In genomic region chrV:7434805-7435363, ce11 we compare ENCODE assay signal across 5 worm cellular contexts.
A peak's percentile ranks its signal among the peaks of the same experiment; 100 is the strongest.
TF ChIP-seq lines count a peak whose summit lies in the region.

No protein-coding gene starts in this region.

TF ChIP-seq in whole organism, L1 larva, 84 proteins besides CTCF, POLR2A, EP300 and RAD21 (continued from another document and continues in another):
- no peak for TF ChIP-seq isw-1 (GFP tag; IDR thresholded peaks at IDR 0.05; lab: Robert Waterston, UW)
- no peak for TF ChIP-seq ztf-11 (tag; optimal IDR thresholded peaks at IDR 0.05; lab: Kevin White, UChicago)
- TF ChIP-seq C34B4.2 (tag; optimal IDR thresholded peaks at IDR 0.05; lab: Kevin White, UChicago): no peak
- TF ChIP-seq ceh-82 (tag; optimal IDR thresholded peaks at IDR 0.05; lab: Kevin White, UChicago): peak; percentile 25 to 32 (median 28)
- TF ChIP-seq dsc-1 (tag; optimal IDR thresholded peaks at IDR 0.05; lab: Kevin White, UChicago): peak; percentile 47
- no peak for TF ChIP-seq sptf-1 (tag; optimal IDR thresholded peaks at IDR 0.05; lab: Kevin White, UChicago)
- TF ChIP-seq aly-2 (tag; optimal IDR thresholded peaks at IDR 0.05; lab: Kevin White, UChicago): no peak
- TF ChIP-seq skn-1 (tag; optimal IDR thresholded peaks at IDR 0.05; lab: Kevin White, UChicago): peak; percentile 39
- TF ChIP-seq unc-98 (GFP tag; IDR thresholded peaks at IDR 0.05; lab: Robert Waterston, UW): no peak
- TF ChIP-seq nhr-20 (tag; optimal IDR thresholded peaks at IDR 0.05; lab: Kevin White, UChicago): peak; percentile 78
- TF ChIP-seq lin-35 (GFP tag; optimal IDR thresholded peaks at IDR 0.05; lab: Kevin White, UChicago): peak; percentile 49 to 72
- TF ChIP-seq xbp-1 (tag; optimal IDR thresholded peaks at IDR 0.05; lab: Kevin White, UChicago): peak; percentile 32
- no peak for TF ChIP-seq nhr-76 (tag; optimal IDR thresholded peaks at IDR 0.05; lab: Kevin White, UChicago)
- no peak for TF ChIP-seq sox-4 (tag; optimal IDR thresholded peaks at IDR 0.05; lab: Kevin White, UChicago)
- TF ChIP-seq mep-1 (tag; optimal IDR thresholded peaks at IDR 0.05; lab: Kevin White, UChicago): peak; percentile 60
- no peak for TF ChIP-seq irx-1 (tag; optimal IDR thresholded peaks at IDR 0.05; lab: Kevin White, UChicago)
- TF ChIP-seq zip-4 (GFP tag; optimal IDR thresholded peaks at IDR 0.05; lab: Kevin White, UChicago): no peak
- peak; percentile 34 for TF ChIP-seq lir-3 (tag; optimal IDR thresholded peaks at IDR 0.05; lab: Kevin White, UChicago; ENCODE audit: poor library complexity)
- TF ChIP-seq elt-2 (tag; optimal IDR thresholded peaks at IDR 0.05; lab: Kevin White, UChicago): peak; percentile 58
- TF ChIP-seq unc-86 (tag; optimal IDR thresholded peaks at IDR 0.05; lab: Kevin White, UChicago): peak; percentile 25
- TF ChIP-seq nhr-71 (tag; optimal IDR thresholded peaks at IDR 0.05; lab: Kevin White, UChicago): peak; percentile 92
- no peak for TF ChIP-seq lin-15B (tag; optimal IDR thresholded peaks at IDR 0.05; lab: Kevin White, UChicago)
- peak; percentile 33 for TF ChIP-seq fkh-10 (GFP tag; optimal IDR thresholded peaks at IDR 0.05; lab: Kevin White, UChicago)
- no peak for TF ChIP-seq ceh-63 (GFP tag; optimal IDR thresholded peaks at IDR 0.05; lab: Kevin White, UChicago)
- TF ChIP-seq ets-5 (GFP tag; IDR thresholded peaks at IDR 0.05; lab: Robert Waterston, UW): no peak
- TF ChIP-seq pag-3 (tag; optimal IDR thresholded peaks at IDR 0.05; lab: Kevin White, UChicago; ENCODE audit: borderline replicate concordance, insufficient read depth): no peak
- TF ChIP-seq jun-1 (tag; optimal IDR thresholded peaks at IDR 0.05; lab: Kevin White, UChicago): no peak

TF ChIP-seq in whole organism, L2 larva, 48 proteins besides CTCF, POLR2A, EP300 and RAD21 (continued from another document):
- TF ChIP-seq gmeb-1 (tag; optimal IDR thresholded peaks at IDR 0.05; lab: Kevin White, UChicago): peak; percentile 16
- no peak for TF ChIP-seq blmp-1 (tag; optimal IDR thresholded peaks at IDR 0.05; lab: Kevin White, UChicago; ENCODE audit: insufficient read depth)
- no peak for TF ChIP-seq lin-39 (tag; optimal IDR thresholded peaks at IDR 0.05; lab: Kevin White, UChicago)
- peak; percentile 87 to 88 for TF ChIP-seq mdl-1 (tag; optimal IDR thresholded peaks at IDR 0.05; lab: Kevin White, UChicago)
- peak; percentile 49 for TF ChIP-seq fos-1 (tag; optimal IDR thresholded peaks at IDR 0.05; lab: Kevin White, UChicago)
- peak; percentile 34 for TF ChIP-seq skn-1 (tag; optimal IDR thresholded peaks at IDR 0.05; lab: Kevin White, UChicago)
- TF ChIP-seq crh-2 (tag; optimal IDR thresholded peaks at IDR 0.05; lab: Kevin White, UChicago): peak; percentile 78
- no peak for TF ChIP-seq snpc-4 (tag; optimal IDR thresholded peaks at IDR 0.05; lab: Kevin White, UChicago)
- TF ChIP-seq C34F6.9 (tag; optimal IDR thresholded peaks at IDR 0.05; lab: Kevin White, UChicago): peak; percentile 76
- no peak for TF ChIP-seq Y55F3AM.14 (GFP tag; optimal IDR thresholded peaks at IDR 0.05; lab: Kevin White, UChicago)
TF ChIP-seq in whole organism, L2 larva: peak in this region for 14.

TF ChIP-seq in whole organism, L3 larva, 47 proteins besides CTCF, POLR2A, EP300 and RAD21 (continued from another document):
- TF ChIP-seq ama-1 (optimal IDR thresholded peaks at IDR 0.05; lab: Kevin White, UChicago): peak; percentile 42
- TF ChIP-seq ceh-82 (tag; optimal IDR thresholded peaks at IDR 0.05; lab: Kevin White, UChicago): no peak
- no peak for TF ChIP-seq nhr-43 (tag; optimal IDR thresholded peaks at IDR 0.05; lab: Kevin White, UChicago; ENCODE audit: poor library complexity, severe bottlenecking)
- TF ChIP-seq fkh-10 (GFP tag; optimal IDR thresholded peaks at IDR 0.05; lab: Kevin White, UChicago): peak; percentile 40
- no peak for TF ChIP-seq R02D3.7 (tag; optimal IDR thresholded peaks at IDR 0.05; lab: Kevin White, UChicago)
- no peak for TF ChIP-seq eor-1 (tag; optimal IDR thresholded peaks at IDR 0.05; lab: Kevin White, UChicago)
- TF ChIP-seq lin-39 (tag; optimal IDR thresholded peaks at IDR 0.05; lab: Kevin White, UChicago): peak; percentile 51
- peak; percentile 60 for TF ChIP-seq pha-4 (tag; optimal IDR thresholded peaks at IDR 0.05; lab: Kevin White, UChicago)
- TF ChIP-seq fos-1 (tag; optimal IDR thresholded peaks at IDR 0.05; lab: Kevin White, UChicago): no peak
- TF ChIP-seq elt-1 (tag; optimal IDR thresholded peaks at IDR 0.05; lab: Kevin White, UChicago): peak; percentile 4
- no peak for TF ChIP-seq ceh-28 (tag; optimal IDR thresholded peaks at IDR 0.05; lab: Kevin White, UChicago)
- no peak for TF ChIP-seq sea-2 (GFP tag; optimal IDR thresholded peaks at IDR 0.05; lab: Kevin White, UChicago)
- no peak for TF ChIP-seq nhr-11 (tag; optimal IDR thresholded peaks at IDR 0.05; lab: Kevin White, UChicago)
- TF ChIP-seq aly-2 (tag; optimal IDR thresholded peaks at IDR 0.05; lab: Kevin White, UChicago): no peak
- no peak for TF ChIP-seq nhr-77 (tag; optimal IDR thresholded peaks at IDR 0.05; lab: Kevin White, UChicago)
- no peak for TF ChIP-seq jun-1 (tag; optimal IDR thresholded peaks at IDR 0.05; lab: Kevin White, UChicago)
- TF ChIP-seq nhr-237 (tag; optimal IDR thresholded peaks at IDR 0.05; lab: Kevin White, UChicago): no peak
- no peak for TF ChIP-seq nhr-76 (tag; optimal IDR thresholded peaks at IDR 0.05; lab: Kevin White, UChicago)
- TF ChIP-seq zag-1 (tag; optimal IDR thresholded peaks at IDR 0.05; lab: Kevin White, UChicago): no peak
- TF ChIP-seq tbx-2 (tag; optimal IDR thresholded peaks at IDR 0.05; lab: Kevin White, UChicago): no peak
- no peak for TF ChIP-seq nhr-28 (tag; optimal IDR thresholded peaks at IDR 0.05; lab: Kevin White, UChicago)
- TF ChIP-seq egl-27 (tag; optimal IDR thresholded peaks at IDR 0.05; lab: Kevin White, UChicago): no peak
- peak; percentile 74 for TF ChIP-seq elt-2 (tag; optimal IDR thresholded peaks at IDR 0.05; lab: Kevin White, UChicago)
- TF ChIP-seq ZK546.5 (tag; optimal IDR thresholded peaks at IDR 0.05; lab: Kevin White, UChicago): no peak
- no peak for TF ChIP-seq mml-1 (tag; optimal IDR thresholded peaks at IDR 0.05; lab: Kevin White, UChicago)
- TF ChIP-seq nhr-25 (tag; optimal IDR thresholded peaks at IDR 0.05; lab: Kevin White, UChicago): no peak
- peak; percentile 9 for TF ChIP-seq lin-15B (tag; optimal IDR thresholded peaks at IDR 0.05; lab: Kevin White, UChicago)
- peak; percentile 69 for TF ChIP-seq egl-5 (tag; optimal IDR thresholded peaks at IDR 0.05; lab: Kevin White, UChicago)
- no peak for TF ChIP-seq ceh-9 (tag; optimal IDR thresholded peaks at IDR 0.05; lab: Kevin White, UChicago)
- TF ChIP-seq daf-12 (tag; optimal IDR thresholded peaks at IDR 0.05; lab: Kevin White, UChicago): no peak

TF ChIP-seq in whole organism, L4 larva, 104 proteins besides CTCF, POLR2A, EP300 and RAD21 (continued from another document):
- TF ChIP-seq ama-1 (optimal IDR thresholded peaks at IDR 0.05; lab: Kevin White, UChicago) (peak; percentile 78), mxl-3 (GFP tag; optimal IDR thresholded peaks at IDR 0.05; lab: Kevin White, UChicago) (peak; percentile 63), dve-1 (tag; optimal IDR thresholded peaks at IDR 0.05; lab: Kevin White, UChicago; ENCODE audit: insufficient read depth) (peak; percentile 64), mxl-2 (GFP tag; conservative IDR thresholded peaks at IDR 0.05; lab: Robert Waterston, UW) (peak; percentile 39; the same call in 1 of the 2 replicates), nhr-11 (tag; optimal IDR thresholded peaks at IDR 0.05; lab: Kevin White, UChicago) (peak; percentile 32), nhr-41 (GFP tag; IDR thresholded peaks at IDR 0.05; lab: Robert Waterston, UW) (no peak), mes-2 (tag; optimal IDR thresholded peaks at IDR 0.05; lab: Kevin White, UChicago; ENCODE audit: poor library complexity, severe bottlenecking) (peak; percentile 38), dpl-1 (GFP tag; optimal IDR thresholded peaks at IDR 0.05; lab: Kevin White, UChicago) (peak; percentile 24), hlh-30 (tag; optimal IDR thresholded peaks at IDR 0.05; lab: Kevin White, UChicago; ENCODE audit: insufficient read depth) (peak; percentile 87), daf-16 (GFP tag; optimal IDR thresholded peaks at IDR 0.05; lab: Kevin White, UChicago) (no peak), daf-16 (tag; optimal IDR thresholded peaks at IDR 0.05; lab: Kevin White, UChicago) (peak; percentile 62), nhr-77 (tag; optimal IDR thresholded peaks at IDR 0.05; lab: Kevin White, UChicago) (peak; percentile 52), pha-4 (GFP tag; IDR thresholded peaks at IDR 0.05; lab: Robert Waterston, UW) (no peak), pha-4 (tag; optimal IDR thresholded peaks at IDR 0.05; lab: Kevin White, UChicago) (peak; percentile 2), aha-1 (tag; lab: Kevin White, UChicago) (no peak), T20F7.1 (GFP tag; optimal IDR thresholded peaks at IDR 0.05; lab: Kevin White, UChicago) (no peak), dmd-6 (GFP tag; IDR thresholded peaks at IDR 0.05; lab: Robert Waterston, UW) (peak; percentile 78), zag-1 (tag; optimal IDR thresholded peaks at IDR 0.05; lab: Kevin White, UChicago) (no peak), tra-1 (GFP tag; IDR thresholded peaks at IDR 0.05; lab: Robert Waterston, UW) (no peak; the same call in 1 of the 2 replicates), hif-1 (tag; optimal IDR thresholded peaks at IDR 0.05; lab: Kevin White, UChicago) (peak in 1 of 2 experiments; percentile 10), nhr-237 (tag; optimal IDR thresholded peaks at IDR 0.05; lab: Kevin White, UChicago) (no peak), skn-1 (tag; optimal IDR thresholded peaks at IDR 0.05; lab: Kevin White, UChicago) (no peak), duxl-1 (tag; optimal IDR thresholded peaks at IDR 0.05; lab: Kevin White, UChicago; ENCODE audit: poor library complexity) (peak; percentile 23)

TF ChIP-seq in whole organism, young adult, 124 proteins besides CTCF, POLR2A, EP300 and RAD21 (continued from another document):
- no peak for TF ChIP-seq B0261.1 (tag; optimal IDR thresholded peaks at IDR 0.05; lab: Kevin White, UChicago)
- no peak for TF ChIP-seq hmg-20 (GFP tag; IDR thresholded peaks at IDR 0.05; lab: Robert Waterston, UW)
- peak; percentile 13 for TF ChIP-seq tlf-1 (GFP tag; optimal IDR thresholded peaks at IDR 0.05; lab: Kevin White, UChicago)
- no peak for TF ChIP-seq rpc-1 (optimal IDR thresholded peaks at IDR 0.05; lab: Kevin White, UChicago)
- no peak for TF ChIP-seq rpc-1 (tag; optimal IDR thresholded peaks at IDR 0.05; lab: Kevin White, UChicago)
- no peak for TF ChIP-seq mes-4 (tag; optimal IDR thresholded peaks at IDR 0.05; lab: Kevin White, UChicago)
- peak; percentile 25 for TF ChIP-seq chd-7 (tag; optimal IDR thresholded peaks at IDR 0.05; lab: Kevin White, UChicago)
- no peak for TF ChIP-seq lag-1 (GFP tag; IDR thresholded peaks at IDR 0.05; lab: Robert Waterston, UW)
- TF ChIP-seq K12H6.12 (tag; optimal IDR thresholded peaks at IDR 0.05; lab: Kevin White, UChicago): peak; percentile 50
- peak; percentile 50 for TF ChIP-seq somi-1 (GFP tag; optimal IDR thresholded peaks at IDR 0.05; lab: Kevin White, UChicago)
- no peak for TF ChIP-seq aptf-2 (GFP tag; conservative IDR thresholded peaks at IDR 0.05; lab: Robert Waterston, UW)
- TF ChIP-seq rcor-1 (GFP tag; IDR thresholded peaks at IDR 0.05; lab: Robert Waterston, UW): no peak
- TF ChIP-seq hrde-1 (tag; optimal IDR thresholded peaks at IDR 0.05; lab: Kevin White, UChicago; ENCODE audit: borderline replicate concordance): no peak
- TF ChIP-seq tbp1 (GFP tag; optimal IDR thresholded peaks at IDR 0.05; lab: Kevin White, UChicago): peak; percentile 46
- TF ChIP-seq K11D2.4 (GFP tag; IDR thresholded peaks at IDR 0.05; lab: Robert Waterston, UW): 0 out of 2 replicates have a peak, but pooled peaks have one; percentile 30
- no peak for TF ChIP-seq C06A6.2 (GFP tag; conservative IDR thresholded peaks at IDR 0.05; lab: Robert Waterston, UW)
- no peak for TF ChIP-seq sptf-2 (GFP tag; optimal IDR thresholded peaks at IDR 0.05; lab: Kevin White, UChicago)
- TF ChIP-seq ceh-91 (GFP tag; IDR thresholded peaks at IDR 0.05; lab: Robert Waterston, UW): no peak
- TF ChIP-seq pbrm-1 (GFP tag; IDR thresholded peaks at IDR 0.05; lab: Robert Waterston, UW): no peak
- TF ChIP-seq sdz-38 (tag; optimal IDR thresholded peaks at IDR 0.05; lab: Kevin White, UChicago): no peak
- TF ChIP-seq sea-2 (GFP tag; IDR thresholded peaks at IDR 0.05; lab: Robert Waterston, UW): no peak
- no peak for TF ChIP-seq cebp-1 (GFP tag; IDR thresholded peaks at IDR 0.05; lab: Robert Waterston, UW)
- TF ChIP-seq cebp-1 (tag; optimal IDR thresholded peaks at IDR 0.05; lab: Kevin White, UChicago): peak; percentile 52
- TF ChIP-seq Y53F4B.3 (GFP tag; IDR thresholded peaks at IDR 0.05; lab: Robert Waterston, UW): no peak
- peak; percentile 76 for TF ChIP-seq pha-4 (tag; optimal IDR thresholded peaks at IDR 0.05; lab: Kevin White, UChicago)
TF ChIP-seq in whole organism, young adult: peak in this region for 21.
